Worm (Caenorhabditis elegans) whole organism, young adult: ENCODE data around the gene nstp-7.

Source experiments
- B0035.1 ChIP-seq: sonication (generic microtip); optimal IDR thresholded peaks from 2 replicates; lab custom pipeline; 2016; ENCODE audit warnings: missing genetic modification characterization, mild to moderate bottlenecking, missing compliant biosample characterization, missing genotype, missing genetic modification reagents
- C17E4.6 ChIP-seq: fragments of 200-800 bp; sonication (Bioruptor generic); IDR thresholded peaks from 2 replicates; pipeline ENCODE4 v1.3.6; 2022; ENCODE audit warnings: missing genetic modification reagents, missing genetic modification characterization, missing compliant biosample characterization
- F10E7.11 ChIP-seq: sonication (generic microtip); optimal IDR thresholded peaks from 2 replicates; lab custom pipeline; 2017; ENCODE audit warnings: mild to moderate bottlenecking, missing genetic modification characterization, moderate library complexity, missing compliant biosample characterization
- F22D6.2 ChIP-seq: sonication (generic microtip); optimal IDR thresholded peaks from 2 replicates; lab custom pipeline; 2016; ENCODE audit warnings: mild to moderate bottlenecking, missing genetic modification characterization, missing compliant biosample characterization
- F39B2.1 ChIP-seq: fragments of 200-800 bp; sonication (Bioruptor generic); IDR thresholded peaks from 2 replicates; pipeline ENCODE4 v1.3.6; 2022; ENCODE audit warnings: missing genetic modification reagents, missing genetic modification characterization, missing compliant biosample characterization
- F49E8.2 ChIP-seq: sonication (generic microtip); optimal IDR thresholded peaks from 3 replicates; lab custom pipeline; 2017; ENCODE audit warnings: missing genetic modification characterization, mild to moderate bottlenecking, missing compliant biosample characterization, antibody characterized with exemption, moderate library complexity; ENCODE audit not compliant: insufficient read depth
- F52B5.7 ChIP-seq: sonication (generic microtip); optimal IDR thresholded peaks from 2 replicates; lab custom pipeline; 2016; ENCODE audit warnings: mild to moderate bottlenecking, missing genetic modification characterization, missing compliant biosample characterization
- F57C9.4 ChIP-seq: sonication (generic microtip); optimal IDR thresholded peaks from 2 replicates; lab custom pipeline; 2017; ENCODE audit warnings: mild to moderate bottlenecking, missing genetic modification characterization, missing compliant biosample characterization
- T26A5.8 ChIP-seq: sonication (generic microtip); optimal IDR thresholded peaks from 2 replicates; lab custom pipeline; 2016; ENCODE audit warnings: missing genetic modification characterization, missing compliant biosample characterization
- Y56A3A.18 ChIP-seq: fragments of 200-800 bp; sonication (Bioruptor generic); IDR thresholded peaks from 2 replicates; pipeline ENCODE4 v1.3.6; 2022; ENCODE audit warnings: missing genetic modification reagents, missing genetic modification characterization, missing compliant biosample characterization
- Y79H2A.3 ChIP-seq: fragments of 200-800 bp; sonication (Bioruptor generic); conservative IDR thresholded peaks from 2 replicates; pipeline ENCODE4 v1.3.6; 2022; ENCODE audit warnings: missing genetic modification reagents, missing genetic modification characterization, missing compliant biosample characterization
- Y95B8A.8 ChIP-seq: fragments of 200-800 bp; sonication (Bioruptor generic); IDR thresholded peaks from 2 replicates; pipeline ENCODE4 v1.3.6; 2022; ENCODE audit warnings: missing genetic modification reagents, missing genetic modification characterization, missing compliant biosample characterization
- attf-5 ChIP-seq: fragments of 200-800 bp; sonication (Bioruptor generic); optimal IDR thresholded peaks from 2 replicates; lab custom pipeline; 2018; ENCODE audit warnings: mild to moderate bottlenecking, missing genetic modification characterization, missing compliant biosample characterization
- attf-6 ChIP-seq: fragments of 200-800 bp; sonication (Bioruptor generic); IDR thresholded peaks from 2 replicates; pipeline ENCODE4 v1.3.6; 2022; ENCODE audit warnings: missing genetic modification reagents, missing genetic modification characterization, missing compliant biosample characterization
- bed-1 ChIP-seq: fragments of 200-800 bp; sonication (Bioruptor generic); IDR thresholded peaks from 2 replicates; pipeline ENCODE4 v1.3.6; 2022; ENCODE audit warnings: missing genetic modification reagents, missing genetic modification characterization, missing compliant biosample characterization
- ceh-40 ChIP-seq: fragments of 200-800 bp; sonication (Bioruptor generic); IDR thresholded peaks from 2 replicates; pipeline ENCODE4 v1.3.6; 2022; ENCODE audit warnings: missing genetic modification characterization, missing compliant biosample characterization
- ceh-91 ChIP-seq: fragments of 200-800 bp; sonication (Bioruptor generic); IDR thresholded peaks from 2 replicates; pipeline ENCODE4 v1.3.6; 2022; ENCODE audit warnings: missing genetic modification reagents, missing genetic modification characterization, missing compliant biosample characterization
- dox-1 ChIP-seq: fragments of 200-800 bp; sonication (Bioruptor generic); IDR thresholded peaks from 2 replicates; pipeline ENCODE4 v1.3.6; 2022; ENCODE audit warnings: missing genetic modification reagents, missing genetic modification characterization, missing compliant biosample characterization
- dpff-1 ChIP-seq: sonication (generic microtip); optimal IDR thresholded peaks from 2 replicates; lab custom pipeline; 2017; ENCODE audit warnings: mild to moderate bottlenecking, missing genetic modification characterization, missing compliant biosample characterization
- dpl-1 ChIP-seq: fragments of 150-350 bp; optimal IDR thresholded peaks from 2 replicates; lab custom pipeline; 2014; ENCODE audit warnings: missing biosample characterization, missing genetic modification reagents, missing genetic modification characterization
- egrh-3 ChIP-seq: fragments of 200-800 bp; sonication (Bioruptor generic); IDR thresholded peaks from 2 replicates; pipeline ENCODE4 v1.3.6; 2022; ENCODE audit warnings: missing genetic modification reagents, missing genetic modification characterization, missing compliant biosample characterization
- hmg-1.2 ChIP-seq: fragments of 200-800 bp; sonication (Bioruptor generic); IDR thresholded peaks from 2 replicates; pipeline ENCODE4 v1.3.6; 2022; ENCODE audit warnings: missing genetic modification reagents, missing genetic modification characterization, missing compliant biosample characterization
- hsf-1 ChIP-seq: fragments of 200-800 bp; sonication (Bioruptor generic); IDR thresholded peaks from 2 replicates; pipeline ENCODE4 v1.3.6; 2022; ENCODE audit warnings: missing genetic modification reagents, missing genetic modification characterization, missing compliant biosample characterization
- lag-1 ChIP-seq: fragments of 200-800 bp; sonication (Bioruptor generic); IDR thresholded peaks from 2 replicates; pipeline ENCODE4 v1.3.6; 2022; ENCODE audit warnings: missing genetic modification reagents, missing genetic modification characterization, missing compliant biosample characterization
- madf-8 ChIP-seq: fragments of 200-800 bp; sonication (Bioruptor generic); conservative IDR thresholded peaks from 2 replicates; pipeline ENCODE4 v1.3.6; 2022; ENCODE audit warnings: missing genetic modification reagents, missing genetic modification characterization, missing compliant biosample characterization
- mcd-1 ChIP-seq: fragments of 200-800 bp; sonication (Bioruptor generic); IDR thresholded peaks from 2 replicates; pipeline ENCODE4 v1.3.6; 2022; ENCODE audit warnings: missing genetic modification reagents, missing genetic modification characterization, missing compliant biosample characterization
- mel-28 ChIP-seq: sonication (generic microtip); optimal IDR thresholded peaks from 2 replicates; lab custom pipeline; 2016; ENCODE audit warnings: borderline replicate concordance, mild to moderate bottlenecking, missing genetic modification characterization, missing compliant biosample characterization
- mes-4 ChIP-seq: sonication (generic microtip); optimal IDR thresholded peaks from 2 replicates; lab custom pipeline; 2016; ENCODE audit warnings: missing genotype, missing genetic modification characterization, missing compliant biosample characterization
- mxl-1 ChIP-seq: sonication (generic microtip); optimal IDR thresholded peaks from 2 replicates; lab custom pipeline; 2016; ENCODE audit warnings: missing genetic modification characterization, missing compliant biosample characterization
- nfya-1 ChIP-seq: sonication (generic microtip); optimal IDR thresholded peaks from 2 replicates; lab custom pipeline; 2017; ENCODE audit warnings: antibody characterized with exemption, missing compliant biosample characterization, missing genetic modification characterization, borderline replicate concordance; ENCODE audit not compliant: insufficient read depth
- nfya-2 ChIP-seq: fragments of 200-800 bp; sonication (Bioruptor generic); IDR thresholded peaks from 2 replicates; pipeline ENCODE4 v1.3.6; 2022; ENCODE audit warnings: missing genetic modification reagents, missing genetic modification characterization, missing compliant biosample characterization
- nhr-80 ChIP-seq: sonication (generic microtip); optimal IDR thresholded peaks from 2 replicates; lab custom pipeline; 2016; ENCODE audit warnings: missing genetic modification characterization, missing compliant biosample characterization
- nhr-90 ChIP-seq: sonication (generic microtip); optimal IDR thresholded peaks from 2 replicates; lab custom pipeline; 2016; ENCODE audit warnings: missing genotype, mild to moderate bottlenecking, missing genetic modification characterization, missing compliant biosample characterization
- pha-4 ChIP-seq: fragments of 150-350 bp; sonication (generic microtip); optimal IDR thresholded peaks from 2 replicates; lab custom pipeline; 2014; ENCODE audit warnings: missing biosample characterization, missing genetic modification reagents, missing genetic modification characterization
- sdz-38 ChIP-seq: sonication (generic microtip); optimal IDR thresholded peaks from 2 replicates; lab custom pipeline; 2016; ENCODE audit warnings: missing genotype, missing genetic modification characterization, missing compliant biosample characterization
- snpc-1.3 ChIP-seq: sonication (generic microtip); optimal IDR thresholded peaks from 2 replicates; lab custom pipeline; 2017; ENCODE audit warnings: missing genetic modification characterization, mild to moderate bottlenecking, missing compliant biosample characterization, antibody characterized with exemption, moderate library complexity, missing genotype, missing genetic modification reagents; ENCODE audit not compliant: insufficient read depth
- zfh-2 ChIP-seq: fragments of 200-800 bp; sonication (Bioruptor generic); conservative IDR thresholded peaks from 2 replicates; pipeline ENCODE4 v1.3.6; 2022; ENCODE audit warnings: missing genetic modification reagents, missing genetic modification characterization, missing compliant biosample characterization
- ztf-28 ChIP-seq: fragments of 200-800 bp; sonication (Bioruptor generic); IDR thresholded peaks from 2 replicates; pipeline ENCODE4 v1.3.6; 2022; ENCODE audit warnings: missing genetic modification reagents, missing genetic modification characterization, missing compliant biosample characterization
- ztf-3 ChIP-seq: fragments of 200-800 bp; sonication (Bioruptor generic); optimal IDR thresholded peaks from 2 replicates; lab custom pipeline; 2018; ENCODE audit warnings: mild to moderate bottlenecking, missing genetic modification characterization, missing compliant biosample characterization

nstp-7 gene

DNA sequence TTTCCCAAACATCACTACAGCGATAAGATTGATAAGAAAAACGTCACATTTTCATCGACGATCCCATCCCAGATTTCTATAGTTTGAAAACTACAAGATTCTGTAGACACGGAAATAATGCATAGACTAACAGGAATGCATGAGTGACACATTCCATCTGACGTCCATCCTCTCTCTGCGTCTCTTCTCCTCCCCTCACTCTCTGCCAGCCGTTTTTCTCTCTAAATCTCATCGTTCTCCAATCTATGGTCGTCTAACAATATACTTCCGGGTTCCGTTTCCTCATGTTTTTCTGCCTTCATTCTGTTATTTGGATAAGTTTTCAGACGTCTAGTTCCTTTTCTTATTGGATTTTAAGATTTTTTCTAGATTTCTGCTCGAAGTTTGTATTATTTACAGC lies 37.3 kb downstream of the nstp-7 start, which contains the start of gene F48G7.4 (continued):
- TF ChIP-seq dpff-1 (tag; lab: Kevin White, UChicago): no peak
- TF ChIP-seq ceh-91 (GFP tag; lab: Robert Waterston, UW): no peak
- no peak for TF ChIP-seq dpl-1 (GFP tag; lab: Kevin White, UChicago)
- TF ChIP-seq F22D6.2 (tag; lab: Kevin White, UChicago): no peak
- peak; percentile 89 for TF ChIP-seq hmg-1.2 (GFP tag; lab: Robert Waterston, UW)
- TF ChIP-seq, all 124 proteins: peak for 6

- TF ChIP-seq ztf-28 (GFP tag; lab: Robert Waterston, UW) (no peak), zfh-2 (GFP tag; lab: Robert Waterston, UW) (peak; percentile 51; the same call in 1 of the 2 replicates), snpc-1.3 (tag; lab: Kevin White, UChicago) (no peak), madf-8 (no peak), mel-28 (no peak), F49E8.2 (no peak)
Observed at ce11 chrV:620987-621386, 39.3 kb downstream of the nstp-7 start.

- TF ChIP-seq F39B2.1 (no peak), F10E7.11 (no peak)
Observed at ce11 chrV:622902-623301, 41.2 kb downstream of the nstp-7 start, which contains the start of gene F48G7.5. Gene F48G7.5 (minus strand): TSS chrV:622935.

DNA sequence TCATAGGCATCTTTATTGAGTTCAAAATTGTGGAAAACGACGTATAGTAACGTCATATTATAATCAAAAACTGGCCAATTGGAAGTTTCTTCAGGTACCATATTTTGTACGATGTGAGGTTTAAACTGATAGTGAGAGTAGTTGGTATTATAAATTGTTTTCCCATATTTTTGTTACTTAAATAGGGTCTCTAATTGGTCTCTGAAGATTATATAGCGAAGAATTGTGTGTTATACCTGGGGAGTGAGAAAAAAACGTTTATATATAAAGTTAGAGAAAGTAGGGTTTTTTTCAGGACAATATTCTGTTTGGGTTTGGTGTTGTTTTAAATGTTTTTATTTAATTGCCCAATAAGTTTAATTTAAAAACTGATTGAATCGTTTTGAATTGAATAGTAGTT lies 43.2 kb downstream of the nstp-7 start, which contains the start of gene srt-17:
TSS of gene srt-17 (minus strand) at position 101 of the 400 bp plus-strand sequence.
- TF ChIP-seq Y79H2A.3 (GFP tag; lab: Robert Waterston, UW) (no peak), C17E4.6 (GFP tag; lab: Robert Waterston, UW) (no peak), ceh-40 (GFP tag; lab: Robert Waterston, UW) (no peak), bed-1 (GFP tag; lab: Robert Waterston, UW) (no peak), mes-4 (tag; lab: Kevin White, UChicago) (no peak), ztf-3 (GFP tag; lab: Kevin White, UChicago) (no peak), attf-5 (GFP tag; lab: Kevin White, UChicago) (no peak), B0035.1 (no peak), F57C9.4 (tag; lab: Kevin White, UChicago) (no peak), attf-6 (GFP tag; lab: Robert Waterston, UW) (no peak), Y56A3A.18 (GFP tag; lab: Robert Waterston, UW) (no peak), dox-1 (GFP tag; lab: Robert Waterston, UW) (no peak), Y95B8A.8 (GFP tag; lab: Robert Waterston, UW) (no peak), T26A5.8 (tag; lab: Kevin White, UChicago) (no peak)

- TF ChIP-seq nfya-1 (tag; lab: Kevin White, UChicago): no peak
- TF ChIP-seq Y79H2A.3 (GFP tag; lab: Robert Waterston, UW): no peak
- no peak for TF ChIP-seq nhr-90 (tag; lab: Kevin White, UChicago)
- no peak for TF ChIP-seq F49E8.2
- TF ChIP-seq hmg-1.2 (GFP tag; lab: Robert Waterston, UW): no peak
- no peak for TF ChIP-seq hsf-1 (GFP tag; lab: Robert Waterston, UW)
- no peak for TF ChIP-seq lag-1 (GFP tag; lab: Robert Waterston, UW)
- TF ChIP-seq mxl-1: no peak
- TF ChIP-seq F57C9.4 (tag; lab: Kevin White, UChicago): no peak
- TF ChIP-seq mcd-1 (GFP tag; lab: Robert Waterston, UW): no peak
- no peak for TF ChIP-seq ztf-3 (GFP tag; lab: Kevin White, UChicago)
- no peak for TF ChIP-seq sdz-38 (tag; lab: Kevin White, UChicago)
- TF ChIP-seq egrh-3 (GFP tag; lab: Robert Waterston, UW): no peak
- TF ChIP-seq F52B5.7: no peak
- TF ChIP-seq nhr-80 (tag; lab: Kevin White, UChicago): no peak
- TF ChIP-seq T26A5.8 (tag; lab: Kevin White, UChicago): no peak
- TF ChIP-seq nfya-2 (GFP tag; lab: Robert Waterston, UW): no peak
- TF ChIP-seq pha-4 (tag; lab: Kevin White, UChicago): no peak
Observed at ce11 chrV:626321-626720, 44.6 kb downstream of the nstp-7 start, which contains the start of gene F48G7.7. Gene F48G7.7 (minus strand): TSS chrV:626421.
